Worm (Caenorhabditis elegans) whole organism, young adult: ENCODE measurements around the gene zmp-5.

Experiments used
- B0035.1 ChIP-seq: sonication (generic microtip); optimal IDR thresholded peaks from 2 replicates; lab custom pipeline; 2016; ENCODE audit warnings: missing genetic modification characterization, mild to moderate bottlenecking, missing compliant biosample characterization, missing genotype, missing genetic modification reagents
- B0336.3 ChIP-seq: fragments of 200-800 bp; sonication (Bioruptor generic); IDR thresholded peaks from 2 replicates; pipeline ENCODE4 v1.3.6; 2022; ENCODE audit warnings: missing genetic modification characterization, missing compliant biosample characterization
- C17E4.6 ChIP-seq: fragments of 200-800 bp; sonication (Bioruptor generic); IDR thresholded peaks from 2 replicates; pipeline ENCODE4 v1.3.6; 2022; ENCODE audit warnings: missing genetic modification reagents, missing genetic modification characterization, missing compliant biosample characterization
- F22D6.2 ChIP-seq: sonication (generic microtip); optimal IDR thresholded peaks from 2 replicates; lab custom pipeline; 2016; ENCODE audit warnings: mild to moderate bottlenecking, missing genetic modification characterization, missing compliant biosample characterization
- F33H1.4 ChIP-seq: fragments of 200-800 bp; sonication (Bioruptor generic); IDR thresholded peaks from 2 replicates; pipeline ENCODE4 v1.3.6; 2022; ENCODE audit warnings: missing genetic modification reagents, missing genetic modification characterization, missing compliant biosample characterization
- F39B2.1 ChIP-seq: fragments of 200-800 bp; sonication (Bioruptor generic); IDR thresholded peaks from 2 replicates; pipeline ENCODE4 v1.3.6; 2022; ENCODE audit warnings: missing genetic modification reagents, missing genetic modification characterization, missing compliant biosample characterization
- F57A8.1 ChIP-seq: fragments of 200-800 bp; sonication (Bioruptor generic); optimal IDR thresholded peaks from 2 replicates; lab custom pipeline; 2018; ENCODE audit warnings: mild to moderate bottlenecking, missing genetic modification characterization, moderate library complexity, missing compliant biosample characterization
- K12H6.12 ChIP-seq: fragments of 200-800 bp; sonication (Bioruptor generic); optimal IDR thresholded peaks from 2 replicates; lab custom pipeline; 2018; ENCODE audit warnings: mild to moderate bottlenecking, missing genetic modification characterization, missing compliant biosample characterization
- Y53G8AR.9 ChIP-seq: fragments of 200-800 bp; sonication (Bioruptor generic); conservative IDR thresholded peaks from 2 replicates; pipeline ENCODE4 v1.3.6; 2022; ENCODE audit warnings: missing genetic modification reagents, missing genetic modification characterization, missing compliant biosample characterization
- Y56A3A.18 ChIP-seq: fragments of 200-800 bp; sonication (Bioruptor generic); IDR thresholded peaks from 2 replicates; pipeline ENCODE4 v1.3.6; 2022; ENCODE audit warnings: missing genetic modification reagents, missing genetic modification characterization, missing compliant biosample characterization
- Y79H2A.3 ChIP-seq: fragments of 200-800 bp; sonication (Bioruptor generic); conservative IDR thresholded peaks from 2 replicates; pipeline ENCODE4 v1.3.6; 2022; ENCODE audit warnings: missing genetic modification reagents, missing genetic modification characterization, missing compliant biosample characterization
- ZK185.1 ChIP-seq: sonication (generic microtip); optimal IDR thresholded peaks from 2 replicates; lab custom pipeline; 2016; ENCODE audit warnings: mild to moderate bottlenecking, missing genetic modification characterization, missing compliant biosample characterization; ENCODE audit not compliant: poor library complexity, severe bottlenecking
- attf-5 ChIP-seq: fragments of 200-800 bp; sonication (Bioruptor generic); optimal IDR thresholded peaks from 2 replicates; lab custom pipeline; 2018; ENCODE audit warnings: mild to moderate bottlenecking, missing genetic modification characterization, missing compliant biosample characterization
- bed-2 ChIP-seq: fragments of 200-800 bp; sonication (Bioruptor generic); IDR thresholded peaks from 2 replicates; pipeline ENCODE4 v1.3.6; 2022; ENCODE audit warnings: missing genetic modification reagents, missing genetic modification characterization, missing compliant biosample characterization
- cebp-1 ChIP-seq, 2 experiments: fragments of 200-800 bp in 1 of 2; sonication (Bioruptor generic) in 1 of 2; sonication (generic microtip) in 1 of 2; IDR thresholded peaks in 1 of 2; optimal IDR thresholded peaks in 1 of 2; 2 replicates each; pipeline versions ENCODE4 v1.3.6 to Lab custom; 2017 to 2022; ENCODE audit warnings: missing compliant biosample characterization in 2 of 2, missing genetic modification characterization in 2 of 2, mild to moderate bottlenecking in 1 of 2, missing genetic modification reagents in 1 of 2, moderate library complexity in 1 of 2
- chd-7 ChIP-seq: sonication (generic microtip); optimal IDR thresholded peaks from 2 replicates; lab custom pipeline; 2016; ENCODE audit warnings: mild to moderate bottlenecking, missing genetic modification characterization, moderate library complexity, missing compliant biosample characterization
- dpl-1 ChIP-seq: fragments of 150-350 bp; optimal IDR thresholded peaks from 2 replicates; lab custom pipeline; 2014; ENCODE audit warnings: missing biosample characterization, missing genetic modification reagents, missing genetic modification characterization
- efl-1 ChIP-seq: fragments of 150-350 bp; optimal IDR thresholded peaks from 2 replicates; lab custom pipeline; 2014; ENCODE audit warnings: missing biosample characterization, missing genetic modification reagents, missing genetic modification characterization
- ekl-4 ChIP-seq: fragments of 200-800 bp; sonication (Bioruptor generic); IDR thresholded peaks from 2 replicates; pipeline ENCODE4 v1.3.6; 2022; ENCODE audit warnings: missing genetic modification reagents, missing genetic modification characterization, missing compliant biosample characterization
- hlh-12 ChIP-seq: sonication (generic microtip); optimal IDR thresholded peaks from 2 replicates; lab custom pipeline; 2016; ENCODE audit warnings: missing genetic modification characterization, missing compliant biosample characterization
- hmg-1.2 ChIP-seq: fragments of 200-800 bp; sonication (Bioruptor generic); IDR thresholded peaks from 2 replicates; pipeline ENCODE4 v1.3.6; 2022; ENCODE audit warnings: missing genetic modification reagents, missing genetic modification characterization, missing compliant biosample characterization
- let-607 ChIP-seq, 2 experiments: fragments of 200-800 bp in 1 of 2; sonication (Bioruptor generic) in 1 of 2; sonication (generic microtip) in 1 of 2; optimal IDR thresholded peaks; 2 replicates each; lab custom pipeline; 2016 to 2018; ENCODE audit warnings: mild to moderate bottlenecking in 2 of 2, missing compliant biosample characterization in 2 of 2, missing genetic modification characterization in 2 of 2, moderate library complexity in 2 of 2, missing genotype in 1 of 2
- lin-40 ChIP-seq: sonication (generic microtip); optimal IDR thresholded peaks from 2 replicates; lab custom pipeline; 2016; ENCODE audit warnings: missing genetic modification characterization, mild to moderate bottlenecking, missing compliant biosample characterization, missing genotype, missing genetic modification reagents
- lin-54 ChIP-seq: fragments of 200-800 bp; sonication (Bioruptor generic); optimal IDR thresholded peaks from 2 replicates; lab custom pipeline; 2018; ENCODE audit warnings: mild to moderate bottlenecking, missing genetic modification characterization, missing compliant biosample characterization
- madf-10 ChIP-seq: sonication (generic microtip); optimal IDR thresholded peaks from 2 replicates; lab custom pipeline; 2016; ENCODE audit warnings: mild to moderate bottlenecking, missing genetic modification characterization, missing compliant biosample characterization
- madf-6 ChIP-seq: fragments of 200-800 bp; sonication (Bioruptor generic); IDR thresholded peaks from 2 replicates; pipeline ENCODE4 v1.3.6; 2022; ENCODE audit warnings: missing genetic modification reagents, missing genetic modification characterization, missing compliant biosample characterization
- mcd-1 ChIP-seq: fragments of 200-800 bp; sonication (Bioruptor generic); IDR thresholded peaks from 2 replicates; pipeline ENCODE4 v1.3.6; 2022; ENCODE audit warnings: missing genetic modification reagents, missing genetic modification characterization, missing compliant biosample characterization
- mes-4 ChIP-seq: sonication (generic microtip); optimal IDR thresholded peaks from 2 replicates; lab custom pipeline; 2016; ENCODE audit warnings: missing genotype, missing genetic modification characterization, missing compliant biosample characterization
- nfyb-1 ChIP-seq: fragments of 200-800 bp; sonication (Bioruptor generic); IDR thresholded peaks from 2 replicates; pipeline ENCODE4 v1.3.6; 2022; ENCODE audit warnings: missing genetic modification reagents, missing genetic modification characterization, missing compliant biosample characterization
- nhr-80 ChIP-seq: sonication (generic microtip); optimal IDR thresholded peaks from 2 replicates; lab custom pipeline; 2016; ENCODE audit warnings: missing genetic modification characterization, missing compliant biosample characterization
- nhr-90 ChIP-seq: sonication (generic microtip); optimal IDR thresholded peaks from 2 replicates; lab custom pipeline; 2016; ENCODE audit warnings: missing genotype, mild to moderate bottlenecking, missing genetic modification characterization, missing compliant biosample characterization
- pbrm-1 ChIP-seq: fragments of 200-800 bp; sonication (Bioruptor generic); IDR thresholded peaks from 2 replicates; pipeline ENCODE4 v1.3.6; 2022; ENCODE audit warnings: missing genetic modification reagents, missing genetic modification characterization, missing compliant biosample characterization
- rcor-1 ChIP-seq: fragments of 200-800 bp; sonication (Bioruptor generic); IDR thresholded peaks from 2 replicates; pipeline ENCODE4 v1.3.6; 2022; ENCODE audit warnings: missing genetic modification reagents, missing genetic modification characterization, missing compliant biosample characterization
- rpc-1 ChIP-seq, 2 experiments: fragments of 150-350 bp in 1 of 2; sonication (generic microtip) in 1 of 2; optimal IDR thresholded peaks; 2 replicates each; lab custom pipeline; 2014 to 2018; ENCODE audit warnings: missing biosample characterization in 1 of 2, missing genetic modification characterization in 1 of 2, missing genetic modification reagents in 1 of 2, missing genotype in 1 of 2
- snpc-3.4 ChIP-seq: sonication (generic microtip); optimal IDR thresholded peaks from 2 replicates; lab custom pipeline; 2017; ENCODE audit warnings: missing genetic modification characterization, mild to moderate bottlenecking, missing compliant biosample characterization, antibody characterized with exemption, moderate library complexity, missing genotype, missing genetic modification reagents
- snpc-4 ChIP-seq, 5 experiments: fragments of 150-350 bp in 1 of 5; sonication (generic microtip) in 4 of 5; optimal IDR thresholded peaks; 2 replicates each; lab custom pipeline; 2014 to 2018; ENCODE audit warnings: missing genetic modification characterization in 5 of 5, missing biosample characterization in 3 of 5, antibody characterized with exemption in 2 of 5, mild to moderate bottlenecking in 2 of 5, missing compliant biosample characterization in 2 of 5, missing genotype in 2 of 5, moderate library complexity in 2 of 5, missing genetic modification reagents in 1 of 5
- somi-1 ChIP-seq: fragments of 200-800 bp; sonication (Bioruptor generic); optimal IDR thresholded peaks from 2 replicates; lab custom pipeline; 2018; ENCODE audit warnings: mild to moderate bottlenecking, missing genetic modification characterization, missing compliant biosample characterization
- zim-3 ChIP-seq: sonication (generic microtip); optimal IDR thresholded peaks from 2 replicates; lab custom pipeline; 2017; ENCODE audit warnings: mild to moderate bottlenecking, missing genetic modification characterization, moderate library complexity, missing compliant biosample characterization
- ztf-18 ChIP-seq: sonication (generic microtip); optimal IDR thresholded peaks from 2 replicates; lab custom pipeline; 2016; ENCODE audit warnings: missing genotype, mild to moderate bottlenecking, missing genetic modification characterization, missing compliant biosample characterization
- ztf-26 ChIP-seq: sonication (generic microtip); optimal IDR thresholded peaks from 2 replicates; lab custom pipeline; 2017; ENCODE audit warnings: missing genetic modification characterization, missing compliant biosample characterization

zmp-5 gene

DNA sequence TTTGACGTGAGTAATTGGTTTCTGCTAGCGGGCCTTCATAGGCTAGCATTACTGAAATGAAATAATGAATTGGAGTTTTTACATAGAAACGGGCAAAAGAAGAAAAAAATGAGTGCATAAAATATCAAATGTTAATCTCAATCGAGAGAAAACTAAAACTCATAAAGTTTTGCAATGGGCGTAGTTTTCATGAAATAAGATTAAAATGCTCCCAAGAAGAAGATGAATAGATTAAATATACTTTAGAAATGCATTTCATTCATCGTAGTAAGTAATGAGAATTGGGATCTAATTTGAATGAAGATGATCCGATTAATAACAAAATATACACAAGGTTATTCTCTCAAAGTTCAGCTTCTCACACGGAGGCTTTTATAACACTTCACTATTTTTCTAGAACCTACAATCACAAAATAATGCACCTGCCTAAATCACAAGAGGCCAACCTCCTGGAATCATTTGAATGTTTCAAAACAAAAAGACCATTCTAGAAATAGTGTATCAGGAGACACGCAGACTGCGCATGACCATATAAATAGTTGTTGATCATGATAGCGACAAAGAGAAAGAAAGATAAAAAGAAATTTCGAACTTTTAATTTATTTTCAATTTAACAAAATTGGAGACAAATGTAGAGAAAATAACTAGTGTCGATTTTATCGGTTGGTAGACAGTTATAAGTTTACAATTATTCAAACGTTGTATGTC is 21.0 kb downstream of the zmp-5 start, which contains the start of gene nhr-17 (continued):
- no peak for TF ChIP-seq mes-4 (tag; lab: Kevin White, UChicago)
- TF ChIP-seq zim-3 = no peak
- TF ChIP-seq madf-6 (GFP tag; lab: Robert Waterston, UW) = no peak
- no peak for TF ChIP-seq snpc-4 (GFP tag; optimal IDR thresholded peaks at IDR 0.05; lab: Kevin White, UChicago)
- no peak for TF ChIP-seq snpc-4 (tag; optimal IDR thresholded peaks at IDR 0.05; lab: Kevin White, UChicago)
- TF ChIP-seq snpc-3.4 = no peak
- no peak for TF ChIP-seq efl-1 (GFP tag; lab: Kevin White, UChicago)
- no peak for TF ChIP-seq Y79H2A.3 (GFP tag; lab: Robert Waterston, UW)
- no peak for TF ChIP-seq C17E4.6 (GFP tag; lab: Robert Waterston, UW)
- TF ChIP-seq F39B2.1 (GFP tag; lab: Robert Waterston, UW) = no peak
- no peak for TF ChIP-seq F22D6.2 (tag; lab: Kevin White, UChicago)
- no peak for TF ChIP-seq F33H1.4 (GFP tag; lab: Robert Waterston, UW)
- no peak for TF ChIP-seq lin-54 (GFP tag; lab: Kevin White, UChicago)
- TF ChIP-seq cebp-1 (GFP tag; IDR thresholded peaks at IDR 0.05; lab: Robert Waterston, UW) = no peak
- TF ChIP-seq cebp-1 (tag; optimal IDR thresholded peaks at IDR 0.05; lab: Kevin White, UChicago) = peak; percentile 56
- TF ChIP-seq ekl-4 (GFP tag; lab: Robert Waterston, UW) = no peak

DNA sequence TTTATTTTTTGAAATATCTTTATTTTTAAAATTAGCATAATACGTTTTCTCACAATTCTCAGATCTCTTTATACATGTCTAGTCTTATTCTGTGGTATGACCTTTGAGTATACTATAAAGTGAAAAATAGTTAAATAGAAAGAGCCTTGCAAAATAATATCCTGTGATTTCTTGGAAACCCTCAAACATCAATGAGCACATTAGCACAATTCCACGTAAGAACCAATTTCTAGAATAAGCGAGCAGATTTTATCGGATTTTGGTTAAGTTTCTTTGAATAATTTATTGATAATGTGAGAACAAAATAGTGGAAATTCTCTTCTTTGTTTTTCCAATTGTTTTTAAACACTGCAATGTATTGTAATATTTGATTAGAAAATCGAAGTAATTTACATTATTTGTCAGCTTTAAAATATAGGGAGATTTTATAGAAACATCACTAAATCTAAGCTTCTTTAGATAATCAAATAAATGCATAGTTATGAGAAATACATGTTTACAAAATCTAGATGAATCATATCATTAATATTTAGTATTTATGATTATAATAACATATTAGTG is 22.1 kb downstream of the zmp-5 start:
- no peak for TF ChIP-seq C17E4.6 (GFP tag; lab: Robert Waterston, UW)
- no peak for TF ChIP-seq snpc-4 (GFP tag; optimal IDR thresholded peaks at IDR 0.05; lab: Kevin White, UChicago)
- TF ChIP-seq snpc-4 (tag; optimal IDR thresholded peaks at IDR 0.05; lab: Kevin White, UChicago) = no peak

DNA sequence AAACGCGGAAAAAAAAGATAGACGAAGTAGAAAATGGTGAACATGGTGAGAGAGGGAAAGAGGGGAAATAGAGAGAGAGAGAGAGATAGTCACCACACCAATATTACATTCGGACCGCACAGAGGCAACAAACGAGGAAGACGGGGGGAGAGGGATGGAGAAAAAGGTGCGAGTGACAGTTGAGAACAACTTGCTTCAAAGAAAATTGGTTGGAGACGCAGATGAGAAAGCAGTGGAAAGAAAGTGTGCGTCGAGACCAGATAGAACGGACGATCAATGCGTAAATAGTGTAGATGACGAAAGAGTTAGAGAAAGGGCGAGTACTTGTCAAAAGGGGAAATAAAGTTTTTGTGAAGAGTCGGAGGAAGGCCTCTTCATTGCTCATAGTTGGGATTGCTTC is 23.5 kb downstream of the zmp-5 start:
- TF ChIP-seq attf-5 (GFP tag; lab: Kevin White, UChicago) (peak; percentile 41), let-607 (tag; optimal IDR thresholded peaks at IDR 0.05; lab: Kevin White, UChicago) (no peak), B0336.3 (GFP tag; lab: Robert Waterston, UW) (peak; percentile 69; the same call in 1 of the 2 replicates), rpc-1 (optimal IDR thresholded peaks at IDR 0.05; lab: Kevin White, UChicago) (no peak), rpc-1 (tag; optimal IDR thresholded peaks at IDR 0.05; lab: Kevin White, UChicago) (no peak), ekl-4 (GFP tag; lab: Robert Waterston, UW) (peak; percentile 47; the same call in 1 of the 2 replicates), ztf-26 (peak; percentile 7), F57A8.1 (GFP tag; lab: Kevin White, UChicago) (no peak), nfyb-1 (GFP tag; lab: Robert Waterston, UW) (peak; percentile 72; the same call in 1 of the 2 replicates), rcor-1 (GFP tag; lab: Robert Waterston, UW) (peak; percentile 39; the same call in 1 of the 2 replicates), ZK185.1 (tag; lab: Kevin White, UChicago) (peak; percentile 20), Y56A3A.18 (0 out of 2 replicates have a peak, but pooled peaks have one; percentile 36), madf-10 (peak; percentile 28), nhr-90 (no peak), hlh-12 (tag; lab: Kevin White, UChicago) (no peak), lin-40 (tag; lab: Kevin White, UChicago) (peak; percentile 85), mcd-1 (GFP tag; lab: Robert Waterston, UW) (peak; percentile 56), dpl-1 (GFP tag; lab: Kevin White, UChicago) (no peak), bed-2 (GFP tag; lab: Robert Waterston, UW) (no peak), ztf-18 (no peak), lin-54 (GFP tag; lab: Kevin White, UChicago) (peak; percentile 43), hmg-1.2 (GFP tag; lab: Robert Waterston, UW) (peak; percentile 85; the same call in 1 of the 2 replicates), B0035.1 (tag; lab: Kevin White, UChicago) (peak; percentile 48), Y53G8AR.9 (GFP tag; lab: Robert Waterston, UW) (0 out of 2 replicates have a peak, but pooled peaks have one; percentile 33), chd-7 (tag; lab: Kevin White, UChicago) (peak; percentile 25), nhr-80 (tag; lab: Kevin White, UChicago) (peak; percentile 57), pbrm-1 (GFP tag; lab: Robert Waterston, UW) (peak; percentile 46), K12H6.12 (tag; lab: Kevin White, UChicago) (peak; percentile 80), somi-1 (peak; percentile 65), cebp-1 (GFP tag; IDR thresholded peaks at IDR 0.05; lab: Robert Waterston, UW) (peak; percentile 40; the same call in 1 of the 2 replicates), cebp-1 (tag; optimal IDR thresholded peaks at IDR 0.05; lab: Kevin White, UChicago) (peak; percentile 87)
